Worm (Caenorhabditis elegans): ENCODE results near the gene prp-40.

ce11 chrIII:9528824-9529223, 6.9 kb downstream of the prp-40 start, which contains the start of gene ZK1098.2:
- TF ChIP-seq sea-1 (GFP tag; conservative IDR thresholded peaks at IDR 0.05), result no peak
- no peak for TF ChIP-seq ama-1 (optimal IDR thresholded peaks at IDR 0.05)
- no peak for TF ChIP-seq tra-4 (tag; optimal IDR thresholded peaks at IDR 0.05)

All from whole organism, early embryonic.